Worm (Caenorhabditis elegans) whole organism, mixed stage, embryonic: ENCODE measurements around the gene hpo-8.

Source experiments
- blmp-1 ChIP-seq: fragments of 150-350 bp; optimal IDR thresholded peaks from 2 replicates; lab custom pipeline; 2014; ENCODE audit warnings: missing biosample characterization, missing genetic modification characterization
- elt-1 ChIP-seq: sonication (generic microtip); optimal IDR thresholded peaks from 2 replicates; lab custom pipeline; 2017; ENCODE audit warnings: missing genetic modification characterization, mild to moderate bottlenecking, missing compliant biosample characterization, antibody characterized with exemption, moderate library complexity, borderline replicate concordance; ENCODE audit not compliant: insufficient read depth
- lsy-2 ChIP-seq: fragments of 150-350 bp; optimal IDR thresholded peaks from 2 replicates; lab custom pipeline; 2014; ENCODE audit warnings: missing biosample characterization, missing genetic modification characterization
- nhr-12 ChIP-seq: fragments of 150-350 bp; optimal IDR thresholded peaks from 2 replicates; lab custom pipeline; 2014; ENCODE audit warnings: missing biosample characterization, missing genetic modification characterization
- nhr-237 ChIP-seq: fragments of 150-350 bp; optimal IDR thresholded peaks from 2 replicates; lab custom pipeline; 2014; ENCODE audit warnings: missing biosample characterization, missing genetic modification characterization
- unc-62 ChIP-seq: fragments of 150-350 bp; optimal IDR thresholded peaks from 2 replicates; lab custom pipeline; 2014; ENCODE audit warnings: missing biosample characterization, missing genetic modification reagents, missing genetic modification characterization
- ztf-11 ChIP-seq: fragments of 150-350 bp; optimal IDR thresholded peaks from 2 replicates; lab custom pipeline; 2014; ENCODE audit warnings: missing biosample characterization, missing genetic modification characterization

DNA sequence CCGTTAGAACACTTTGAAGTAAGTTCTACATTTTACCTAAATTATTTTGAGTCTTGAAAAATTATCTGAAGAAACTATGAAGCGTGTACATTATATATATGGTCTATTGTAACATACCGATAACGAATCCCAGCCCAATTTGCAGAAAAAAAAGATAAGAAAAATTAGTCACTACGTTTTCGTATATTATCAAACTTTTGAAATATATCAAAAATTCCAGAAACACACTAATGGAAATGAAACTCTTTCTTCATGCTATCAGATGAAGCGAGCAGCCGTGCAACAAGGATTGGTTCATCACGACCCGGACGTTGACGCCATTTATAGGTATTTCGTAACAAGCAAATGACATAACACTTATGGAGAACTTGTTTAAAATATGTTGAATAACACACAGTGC is 27.2 kb upstream of the hpo-8 start:
- no peak for TF ChIP-seq elt-1 (tag; lab: Kevin White, UChicago)
- no peak for TF ChIP-seq lsy-2 (tag; lab: Kevin White, UChicago)
- no peak for TF ChIP-seq nhr-237
- TF ChIP-seq unc-62 = no peak
- no peak for TF ChIP-seq ztf-11 (tag; lab: Kevin White, UChicago)
- no peak for TF ChIP-seq nhr-12 (tag; lab: Kevin White, UChicago)
- no peak for TF ChIP-seq blmp-1
